Worm (Caenorhabditis elegans) whole organism, L1 larva: Measurements from ENCODE around the gene T28B11.1.

ENCODE experiments used
- C04F5.9 ChIP-seq: sonication (generic microtip); optimal IDR thresholded peaks from 2 replicates; lab custom pipeline; 2016; ENCODE audit warnings: missing genetic modification characterization, missing compliant biosample characterization
- F16B12.6 ChIP-seq: fragments of 150-350 bp; optimal IDR thresholded peaks from 2 replicates; lab custom pipeline; 2014; ENCODE audit warnings: missing biosample characterization, missing genetic modification characterization
- Y116A8C.19 ChIP-seq: sonication (generic microtip); optimal IDR thresholded peaks from 2 replicates; lab custom pipeline; 2016; ENCODE audit warnings: missing compliant biosample characterization, missing genetic modification characterization, borderline replicate concordance
- aly-2 ChIP-seq: fragments of 150-350 bp; optimal IDR thresholded peaks from 2 replicates; lab custom pipeline; 2014; ENCODE audit warnings: missing biosample characterization, missing genetic modification characterization
- ama-1 ChIP-seq: fragments of 150-350 bp; optimal IDR thresholded peaks from 2 replicates; lab custom pipeline; 2014
- ceh-63 ChIP-seq: fragments of 200-800 bp; sonication (Bioruptor generic); optimal IDR thresholded peaks from 2 replicates; lab custom pipeline; 2018; ENCODE audit warnings: mild to moderate bottlenecking, missing genetic modification characterization, missing compliant biosample characterization
- ceh-8 ChIP-seq: fragments of 200-800 bp; sonication (Bioruptor generic); optimal IDR thresholded peaks from 2 replicates; lab custom pipeline; 2018; ENCODE audit warnings: mild to moderate bottlenecking, missing genetic modification characterization, moderate library complexity, missing compliant biosample characterization
- ceh-90 ChIP-seq: sonication (generic microtip); optimal IDR thresholded peaks from 2 replicates; lab custom pipeline; 2016; ENCODE audit warnings: missing genetic modification characterization, missing compliant biosample characterization
- dsc-1 ChIP-seq: sonication (generic microtip); optimal IDR thresholded peaks from 2 replicates; lab custom pipeline; 2016; ENCODE audit warnings: mild to moderate bottlenecking, missing genetic modification characterization, missing compliant biosample characterization
- efl-1 ChIP-seq, 4 experiments: fragments of 150-350 bp; optimal IDR thresholded peaks in 3 of 4; peaks in 1 of 4; 1 replicate in 1 of 4; 2 replicates in 3 of 4; lab custom pipeline; 2014; ENCODE audit warnings: missing biosample characterization in 2 of 4, missing genetic modification characterization in 2 of 4, missing genetic modification reagents in 2 of 4
- egl-13 ChIP-seq: sonication (generic microtip); optimal IDR thresholded peaks from 2 replicates; lab custom pipeline; 2016; ENCODE audit warnings: missing genotype, missing genetic modification reagents, missing genetic modification characterization, missing compliant biosample characterization
- elt-2 ChIP-seq: sonication (generic microtip); optimal IDR thresholded peaks from 2 replicates; lab custom pipeline; 2016; ENCODE audit warnings: missing genetic modification characterization, mild to moderate bottlenecking, inconsistent platforms, missing compliant biosample characterization, missing genetic modification reagents
- elt-3 ChIP-seq, 6 experiments: fragments of 150-350 bp in 1 of 6; sonication (generic microtip); optimal IDR thresholded peaks; 2 replicates each; lab custom pipeline; 2017 to 2018; ENCODE audit warnings: missing biosample characterization in 6 of 6, missing genetic modification characterization in 6 of 6, inconsistent platforms in 1 of 6
- fkh-10 ChIP-seq: sonication (generic microtip); optimal IDR thresholded peaks from 2 replicates; lab custom pipeline; 2017; ENCODE audit warnings: missing biosample characterization, missing genetic modification reagents, missing genetic modification characterization
- fkh-4 ChIP-seq: sonication (generic microtip); optimal IDR thresholded peaks from 2 replicates; lab custom pipeline; 2016; ENCODE audit warnings: missing compliant biosample characterization, missing genetic modification characterization, borderline replicate concordance
- fkh-8 ChIP-seq: sonication (generic microtip); optimal IDR thresholded peaks from 2 replicates; lab custom pipeline; 2016; ENCODE audit warnings: mild to moderate bottlenecking, missing genetic modification characterization, missing compliant biosample characterization
- grh-1 ChIP-seq: fragments of 200-800 bp; sonication (Bioruptor generic); IDR thresholded peaks from 2 replicates; pipeline ENCODE4 v1.3.6; 2022; ENCODE audit warnings: missing genetic modification reagents, missing genetic modification characterization, missing compliant biosample characterization
- hlh-17 ChIP-seq: fragments of 200-800 bp; sonication (Bioruptor generic); optimal IDR thresholded peaks from 2 replicates; lab custom pipeline; 2018; ENCODE audit warnings: missing genetic modification characterization, mild to moderate bottlenecking, missing compliant biosample characterization, moderate library complexity, borderline replicate concordance
- isw-1 ChIP-seq: fragments of 200-800 bp; sonication (Bioruptor generic); IDR thresholded peaks from 2 replicates; pipeline ENCODE4 v1.3.6; 2022; ENCODE audit warnings: missing genetic modification characterization, missing compliant biosample characterization
- jun-1 ChIP-seq: fragments of 150-350 bp; optimal IDR thresholded peaks from 2 replicates; lab custom pipeline; 2014; ENCODE audit warnings: missing biosample characterization, missing genetic modification reagents, missing genetic modification characterization
- lin-13 ChIP-seq: fragments of 150-350 bp; optimal IDR thresholded peaks from 2 replicates; lab custom pipeline; 2014; ENCODE audit warnings: missing biosample characterization, missing genetic modification reagents, missing genetic modification characterization
- lin-15B ChIP-seq: fragments of 150-350 bp; sonication (generic microtip); optimal IDR thresholded peaks from 3 replicates; lab custom pipeline; 2014; ENCODE audit warnings: missing biosample characterization, missing genetic modification characterization
- lin-35 ChIP-seq, 2 experiments: fragments of 150-350 bp; optimal IDR thresholded peaks; 2 replicates each; lab custom pipeline; 2014; ENCODE audit warnings: missing biosample characterization in 2 of 2, missing genetic modification characterization in 2 of 2, missing genetic modification reagents in 2 of 2
- lin-39 ChIP-seq: fragments of 150-350 bp; optimal IDR thresholded peaks from 2 replicates; lab custom pipeline; 2014; ENCODE audit warnings: missing biosample characterization, missing genetic modification reagents, missing genetic modification characterization
- lsy-2 ChIP-seq, 2 experiments: fragments of 150-350 bp; optimal IDR thresholded peaks; 2 replicates each; lab custom pipeline; 2014; ENCODE audit warnings: missing biosample characterization in 2 of 2, missing genetic modification characterization in 2 of 2
- mab-9 ChIP-seq: fragments of 200-800 bp; sonication (Bioruptor generic); IDR thresholded peaks from 2 replicates; pipeline ENCODE4 v1.3.6; 2022; ENCODE audit warnings: missing genetic modification reagents, missing genetic modification characterization, missing compliant biosample characterization
- mep-1 ChIP-seq: fragments of 150-350 bp; optimal IDR thresholded peaks from 2 replicates; lab custom pipeline; 2014; ENCODE audit warnings: missing biosample characterization, missing genetic modification characterization
- nhr-76 ChIP-seq: sonication (generic microtip); optimal IDR thresholded peaks from 2 replicates; lab custom pipeline; 2017; ENCODE audit warnings: missing biosample characterization, missing genetic modification characterization
- nhr-77 ChIP-seq: fragments of 150-350 bp; optimal IDR thresholded peaks from 2 replicates; lab custom pipeline; 2014; ENCODE audit warnings: missing biosample characterization, missing genetic modification characterization
- nhr-85 ChIP-seq: sonication (generic microtip); peaks from one replicate; lab custom pipeline; 2016; ENCODE audit warnings: missing genetic modification characterization, inconsistent platforms, missing compliant biosample characterization
- pax-3 ChIP-seq: fragments of 200-800 bp; sonication (Bioruptor generic); optimal IDR thresholded peaks from 2 replicates; lab custom pipeline; 2018; ENCODE audit warnings: mild to moderate bottlenecking, missing genetic modification characterization, moderate library complexity, missing compliant biosample characterization
- rnt-1 ChIP-seq: sonication (generic microtip); optimal IDR thresholded peaks from 2 replicates; lab custom pipeline; 2016; ENCODE audit warnings: mild to moderate bottlenecking, missing genetic modification characterization, moderate library complexity, missing compliant biosample characterization
- skn-1 ChIP-seq: fragments of 150-350 bp; optimal IDR thresholded peaks from 2 replicates; lab custom pipeline; 2014; ENCODE audit warnings: missing biosample characterization, missing genetic modification characterization
- snpc-4 ChIP-seq: fragments of 150-350 bp; optimal IDR thresholded peaks from 2 replicates; lab custom pipeline; 2014; ENCODE audit warnings: missing biosample characterization, missing genetic modification characterization
- sox-4 ChIP-seq: sonication (generic microtip); optimal IDR thresholded peaks from 2 replicates; lab custom pipeline; 2016; ENCODE audit warnings: missing genetic modification characterization, missing compliant biosample characterization
- sptf-1 ChIP-seq: fragments of 150-350 bp; optimal IDR thresholded peaks from 2 replicates; lab custom pipeline; 2014; ENCODE audit warnings: missing biosample characterization, missing genetic modification characterization
- sup-37 ChIP-seq: fragments of 200-800 bp; sonication (Bioruptor generic); optimal IDR thresholded peaks from 2 replicates; lab custom pipeline; 2018; ENCODE audit warnings: mild to moderate bottlenecking, missing genetic modification characterization, missing compliant biosample characterization
- swsn-7 ChIP-seq: sonication (generic microtip); optimal IDR thresholded peaks from 2 replicates; lab custom pipeline; 2016; ENCODE audit warnings: missing genetic modification characterization, missing compliant biosample characterization
- tbx-2 ChIP-seq: sonication (generic microtip); optimal IDR thresholded peaks from 2 replicates; lab custom pipeline; 2016; ENCODE audit warnings: missing genetic modification characterization, missing compliant biosample characterization
- tlp-1 ChIP-seq: fragments of 150-350 bp; optimal IDR thresholded peaks from 2 replicates; lab custom pipeline; 2014; ENCODE audit warnings: missing biosample characterization, missing genetic modification characterization
- unc-130 ChIP-seq: fragments of 150-350 bp; optimal IDR thresholded peaks from 2 replicates; lab custom pipeline; 2017; ENCODE audit warnings: missing biosample characterization, missing genetic modification characterization, inconsistent platforms
- unc-30 ChIP-seq: sonication (generic microtip); optimal IDR thresholded peaks from 2 replicates; lab custom pipeline; 2017; ENCODE audit warnings: missing biosample characterization, missing genetic modification characterization
- unc-62 ChIP-seq: fragments of 150-350 bp; optimal IDR thresholded peaks from 2 replicates; lab custom pipeline; 2014; ENCODE audit warnings: missing biosample characterization, missing genetic modification reagents, missing genetic modification characterization
- unc-86 ChIP-seq: sonication (generic microtip); optimal IDR thresholded peaks from 2 replicates; lab custom pipeline; 2016; ENCODE audit warnings: missing genetic modification characterization, missing compliant biosample characterization
- unc-98 ChIP-seq: fragments of 200-800 bp; sonication (Bioruptor generic); IDR thresholded peaks from 2 replicates; pipeline ENCODE4 v1.3.6; 2022; ENCODE audit warnings: missing genetic modification characterization, missing compliant biosample characterization
- xbp-1 ChIP-seq: sonication (generic microtip); optimal IDR thresholded peaks from 2 replicates; lab custom pipeline; 2016; ENCODE audit warnings: missing genetic modification characterization, missing compliant biosample characterization

T28B11.1 gene

ce11 chrV:10719019-10719832, 13.0 kb downstream of the T28B11.1 start (continued):
- TF ChIP-seq fkh-10, result no peak
- no peak for TF ChIP-seq Y116A8C.19
- no peak for TF ChIP-seq grh-1 (GFP tag; lab: Robert Waterston, UW)
- TF ChIP-seq, all 84 proteins: peak for 20

- no peak for TF ChIP-seq ceh-90
- TF ChIP-seq unc-30, result no peak
- TF ChIP-seq fkh-8 (tag; lab: Kevin White, UChicago), result peak; percentile 29
- TF ChIP-seq dsc-1 (tag; lab: Kevin White, UChicago), result peak; percentile 60
- TF ChIP-seq elt-2, result no peak
- TF ChIP-seq F16B12.6, result no peak
- TF ChIP-seq tbx-2 (tag; lab: Kevin White, UChicago), result no peak
- TF ChIP-seq pax-3, result no peak
- TF ChIP-seq unc-130 (tag; lab: Kevin White, UChicago), result no peak
- no peak for TF ChIP-seq jun-1
- no peak for TF ChIP-seq C04F5.9 (tag; lab: Kevin White, UChicago)
- TF ChIP-seq unc-98 (GFP tag; lab: Robert Waterston, UW), result no peak
- no peak for TF ChIP-seq efl-1 (optimal IDR thresholded peaks at IDR 0.05; lab: Kevin White, UChicago)
- TF ChIP-seq efl-1 (GFP tag; optimal IDR thresholded peaks at IDR 0.05 in 1 of 2; lab: Kevin White, UChicago), result peak in 1 of 2 experiments; percentile 59
- no peak for TF ChIP-seq unc-62 (GFP tag; lab: Kevin White, UChicago)
- no peak for TF ChIP-seq elt-3 (tag; optimal IDR thresholded peaks at IDR 0.05; lab: Kevin White, UChicago)
- TF ChIP-seq nhr-77 (tag; lab: Kevin White, UChicago), result no peak
These were observed 14.2 kb downstream of the T28B11.1 start for ce11 chrV:10718037-10718436.

ce11 chrV:10716865-10717713, 15.1 kb downstream of the T28B11.1 start:
- TF ChIP-seq ceh-8 (GFP tag; lab: Kevin White, UChicago) (no peak), nhr-76 (no peak), sox-4 (tag; lab: Kevin White, UChicago) (no peak), egl-13 (tag; lab: Kevin White, UChicago) (no peak), mep-1 (tag; lab: Kevin White, UChicago) (peak; percentile 27), sup-37 (GFP tag; lab: Kevin White, UChicago) (no peak), tlp-1 (tag; lab: Kevin White, UChicago) (no peak), isw-1 (no peak), lin-39 (tag; lab: Kevin White, UChicago) (no peak), lin-13 (GFP tag; lab: Kevin White, UChicago) (peak; percentile 59), hlh-17 (GFP tag; lab: Kevin White, UChicago) (no peak), elt-3 (tag; optimal IDR thresholded peaks at IDR 0.05; lab: Kevin White, UChicago) (peak in 3 of 6 experiments; percentile 68 to 90 (median 71)), sptf-1 (tag; lab: Kevin White, UChicago) (no peak), ceh-90 (no peak), lin-15B (tag; lab: Kevin White, UChicago) (no peak), lsy-2 (tag; optimal IDR thresholded peaks at IDR 0.05; lab: Kevin White, UChicago) (peak; percentile 46 to 62), unc-62 (GFP tag; lab: Kevin White, UChicago) (no peak), skn-1 (peak; percentile 77), snpc-4 (peak; percentile 22), jun-1 (peak; percentile 34), grh-1 (GFP tag; lab: Robert Waterston, UW) (peak; percentile 73), ceh-63 (GFP tag; lab: Kevin White, UChicago) (no peak), swsn-7 (tag; lab: Kevin White, UChicago) (no peak), F16B12.6 (no peak), ama-1 (lab: Kevin White, UChicago) (no peak), unc-86 (no peak), lin-35 (GFP tag; optimal IDR thresholded peaks at IDR 0.05; lab: Kevin White, UChicago) (peak in 1 of 2 experiments; percentile 68), aly-2 (tag; lab: Kevin White, UChicago) (no peak), fkh-4 (no peak), unc-30 (no peak), mab-9 (no peak), nhr-85 (tag; lab: Kevin White, UChicago) (peak; percentile 99), rnt-1 (peak; percentile 18), xbp-1 (tag; lab: Kevin White, UChicago) (peak; percentile 19)
